Worm (Caenorhabditis elegans) whole organism, L1 larva: ENCODE measurements around the gene F26G1.3.

Experiments
- nhr-47 ChIP-seq: sonication (generic microtip); optimal IDR thresholded peaks from 2 replicates; lab custom pipeline; 2016; ENCODE audit warnings: mild to moderate bottlenecking, missing genetic modification characterization, moderate library complexity, missing compliant biosample characterization
- pag-3 ChIP-seq: sonication (generic microtip); optimal IDR thresholded peaks from 2 replicates; lab custom pipeline; 2017; ENCODE audit warnings: missing genetic modification characterization, mild to moderate bottlenecking, missing compliant biosample characterization, antibody characterized with exemption, borderline replicate concordance; ENCODE audit not compliant: insufficient read depth

DNA sequence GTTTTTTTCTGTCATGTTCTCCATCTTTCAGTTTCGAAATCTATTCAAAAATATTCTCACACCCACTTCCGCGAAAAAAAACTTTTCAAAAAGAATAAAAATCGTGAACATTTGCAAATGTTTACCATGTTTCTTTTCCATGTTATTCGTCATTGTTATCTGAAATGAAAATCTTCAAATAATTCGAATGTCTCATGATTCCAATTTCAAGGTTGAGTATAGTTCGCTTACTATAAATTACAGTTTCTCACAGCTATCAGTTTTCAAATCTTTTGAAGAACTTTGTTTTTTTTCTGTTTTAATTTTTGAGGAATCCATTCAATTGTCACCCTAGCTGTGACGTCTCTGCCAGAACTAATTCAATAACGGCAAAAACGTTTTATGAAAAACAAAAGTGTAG, 1.3 kb downstream of the F26G1.3 start:
- no peak for TF ChIP-seq nhr-47
- no peak for TF ChIP-seq pag-3
